Worm (Caenorhabditis elegans): ENCODE results near the gene acd-3.

acd-3 gene

ce11 chrX:14853712-14854217 lies 4.7 kb downstream of the acd-3 start, which contains the start of the genes C27C12.1 and C27C12.4 (continued):
- TF ChIP-seq hmg-11 (tag; optimal IDR thresholded peaks at IDR 0.05) = peak; percentile 95
- peak; percentile 82 for TF ChIP-seq lin-39 (tag; optimal IDR thresholded peaks at IDR 0.05)
- TF ChIP-seq ZK546.5 (tag; optimal IDR thresholded peaks at IDR 0.05) = no peak
- TF ChIP-seq mdl-1 (tag; optimal IDR thresholded peaks at IDR 0.05) = no peak
- no peak for TF ChIP-seq fos-1 (tag; optimal IDR thresholded peaks at IDR 0.05)
- TF ChIP-seq nhr-28 (tag; optimal IDR thresholded peaks at IDR 0.05) = no peak
- no peak for TF ChIP-seq nhr-76 (tag; optimal IDR thresholded peaks at IDR 0.05)
- TF ChIP-seq ceh-28 (tag; optimal IDR thresholded peaks at IDR 0.05) = peak; percentile 82
- TF ChIP-seq nhr-43 (tag; optimal IDR thresholded peaks at IDR 0.05; ENCODE audit: poor library complexity, severe bottlenecking) = peak; percentile 85
- peak; percentile 67 for TF ChIP-seq elt-2 (tag; optimal IDR thresholded peaks at IDR 0.05)
- peak; percentile 87 for TF ChIP-seq lin-15B (tag; optimal IDR thresholded peaks at IDR 0.05)
- no peak for TF ChIP-seq nhr-12 (tag; optimal IDR thresholded peaks at IDR 0.05)
- TF ChIP-seq aly-2 (tag; optimal IDR thresholded peaks at IDR 0.05) = no peak
- TF ChIP-seq nhr-23 (tag; optimal IDR thresholded peaks at IDR 0.05) = peak; percentile 93
- peak; percentile 87 for TF ChIP-seq skn-1 (tag; optimal IDR thresholded peaks at IDR 0.05)
- TF ChIP-seq egl-27 (tag; optimal IDR thresholded peaks at IDR 0.05) = peak; percentile 14
- TF ChIP-seq elt-3 (tag; optimal IDR thresholded peaks at IDR 0.05) = no peak

ce11 chrX:14861752-14862151 lies 12.7 kb downstream of the acd-3 start, which contains the start of gene dmd-4:
dmd-4 (minus strand) TSS chrX:14861852.
- TF ChIP-seq fkh-10 (GFP tag; optimal IDR thresholded peaks at IDR 0.05) = no peak
- no peak for TF ChIP-seq ceh-82 (tag; optimal IDR thresholded peaks at IDR 0.05)
- TF ChIP-seq elt-1 (tag; optimal IDR thresholded peaks at IDR 0.05) = no peak
- TF ChIP-seq nhr-43 (tag; optimal IDR thresholded peaks at IDR 0.05; ENCODE audit: poor library complexity, severe bottlenecking) = no peak
- TF ChIP-seq lin-39 (tag; optimal IDR thresholded peaks at IDR 0.05) = no peak
- TF ChIP-seq nhr-23 (tag; optimal IDR thresholded peaks at IDR 0.05) = no peak
- no peak for TF ChIP-seq nhr-11 (tag; optimal IDR thresholded peaks at IDR 0.05)
- TF ChIP-seq nhr-12 (tag; optimal IDR thresholded peaks at IDR 0.05) = no peak

- TF ChIP-seq lin-39 (tag; optimal IDR thresholded peaks at IDR 0.05) (no peak), nhr-12 (tag; optimal IDR thresholded peaks at IDR 0.05) (no peak), ceh-9 (tag; optimal IDR thresholded peaks at IDR 0.05) (no peak), aly-2 (tag; optimal IDR thresholded peaks at IDR 0.05) (no peak), nhr-77 (tag; optimal IDR thresholded peaks at IDR 0.05) (no peak), lsy-12 (tag; optimal IDR thresholded peaks at IDR 0.05) (no peak), ceh-82 (tag; optimal IDR thresholded peaks at IDR 0.05) (no peak), elt-2 (tag; optimal IDR thresholded peaks at IDR 0.05) (no peak), unc-39 (tag; optimal IDR thresholded peaks at IDR 0.05) (no peak), ztf-4 (tag; optimal IDR thresholded peaks at IDR 0.05) (no peak), ztf-11 (tag; optimal IDR thresholded peaks at IDR 0.05) (no peak), pha-4 (tag; optimal IDR thresholded peaks at IDR 0.05) (no peak), nhr-23 (tag; optimal IDR thresholded peaks at IDR 0.05) (no peak), nhr-67 (tag; optimal IDR thresholded peaks at IDR 0.05) (no peak)
These were observed 16.7 kb downstream of the acd-3 start, which contains the start of gene C27C12.3 for ce11 chrX:14865744-14866143. C27C12.3 (minus strand) TSS chrX:14865844.

- TF ChIP-seq unc-39 (tag; optimal IDR thresholded peaks at IDR 0.05) (no peak), nhr-25 (tag; optimal IDR thresholded peaks at IDR 0.05) (no peak), pha-4 (tag; optimal IDR thresholded peaks at IDR 0.05) (no peak), nhr-11 (tag; optimal IDR thresholded peaks at IDR 0.05) (no peak), tbx-2 (tag; optimal IDR thresholded peaks at IDR 0.05) (no peak), fkh-10 (GFP tag; optimal IDR thresholded peaks at IDR 0.05) (no peak), R02D3.7 (tag; optimal IDR thresholded peaks at IDR 0.05) (no peak), egl-27 (tag; optimal IDR thresholded peaks at IDR 0.05) (no peak), pqm-1 (tag; optimal IDR thresholded peaks at IDR 0.05) (no peak), nhr-76 (tag; optimal IDR thresholded peaks at IDR 0.05) (no peak), egl-5 (tag; optimal IDR thresholded peaks at IDR 0.05) (no peak), elt-3 (tag; optimal IDR thresholded peaks at IDR 0.05) (no peak), mdl-1 (tag; optimal IDR thresholded peaks at IDR 0.05) (no peak), eor-1 (tag; optimal IDR thresholded peaks at IDR 0.05) (no peak)
These were observed 19.1 kb downstream of the acd-3 start, which contains the start of gene F31F6.1 for ce11 chrX:14868200-14868599. F31F6.1 (minus strand) TSS chrX:14868300.
